Fruit fly (Drosophila melanogaster) whole organism, embryonic: ENCODE results near the gene CG6340.

Source experiments
- Ada2b ChIP-seq: fragments of 200-800 bp; sonication (Bioruptor generic); IDR thresholded peaks from 2 replicates; pipeline ENCODE4 v1.3.6; 2022; ENCODE audit warnings: missing biosample characterization, missing genetic modification characterization
- Bdp1 ChIP-seq: fragments of 200-800 bp; sonication (Bioruptor generic); optimal IDR thresholded peaks from 3 replicates; lab custom pipeline; 2016; ENCODE audit warnings: missing biosample characterization, missing genetic modification characterization
- Bgb ChIP-seq: fragments of 200-800 bp; sonication (Bioruptor generic); IDR thresholded peaks from 2 replicates; pipeline ENCODE4 v1.3.6; 2022; ENCODE audit warnings: missing biosample characterization, missing genetic modification characterization; ENCODE audit not compliant: partially characterized antibody
- CG11504 ChIP-seq: fragments of 200-800 bp; sonication (Bioruptor generic); optimal IDR thresholded peaks from 3 replicates; lab custom pipeline; 2019; ENCODE audit warnings: missing biosample characterization, mild to moderate bottlenecking, missing genetic modification characterization, moderate library complexity
- CG12391 ChIP-seq: fragments of 200-800 bp; sonication (Bioruptor generic); optimal IDR thresholded peaks from 3 replicates; lab custom pipeline; 2018; ENCODE audit warnings: missing biosample characterization, mild to moderate bottlenecking, missing genetic modification characterization, moderate library complexity
- CG13424 ChIP-seq: fragments of 200-800 bp; sonication (Bioruptor generic); optimal IDR thresholded peaks from 2 replicates; lab custom pipeline; 2019; ENCODE audit warnings: missing biosample characterization, mild to moderate bottlenecking, missing genetic modification characterization, moderate library complexity
- CG14014 ChIP-seq: fragments of 200-800 bp; sonication (Bioruptor generic); IDR thresholded peaks from 2 replicates; pipeline ENCODE4 v1.3.6; 2022; ENCODE audit warnings: missing biosample characterization, missing genetic modification characterization
- CG1529 ChIP-seq: fragments of 200-800 bp; sonication (Bioruptor generic); optimal IDR thresholded peaks from 3 replicates; lab custom pipeline; 2018; ENCODE audit warnings: missing biosample characterization, missing genetic modification characterization
- CG17328 ChIP-seq: fragments of 200-800 bp; sonication (Bioruptor generic); IDR thresholded peaks from 2 replicates; pipeline ENCODE4 v1.3.6; 2022; ENCODE audit warnings: missing biosample characterization, missing genetic modification characterization
- CG17829 ChIP-seq: fragments of 200-800 bp; optimal IDR thresholded peaks from 2 replicates; lab custom pipeline; 2019; ENCODE audit warnings: missing biosample characterization, mild to moderate bottlenecking, missing genetic modification characterization, moderate library complexity
- CG17912 ChIP-seq: fragments of 200-800 bp; sonication (Bioruptor generic); optimal IDR thresholded peaks from 2 replicates; lab custom pipeline; 2018; ENCODE audit warnings: missing biosample characterization, mild to moderate bottlenecking, missing genetic modification characterization
- CG18262 ChIP-seq: fragments of 200-800 bp; optimal IDR thresholded peaks from 3 replicates; lab custom pipeline; 2019; ENCODE audit warnings: missing biosample characterization, mild to moderate bottlenecking, missing genetic modification characterization, moderate library complexity
- CG2712 ChIP-seq: fragments of 200-800 bp; optimal IDR thresholded peaks from 3 replicates; lab custom pipeline; 2019; ENCODE audit warnings: missing biosample characterization, mild to moderate bottlenecking, missing genetic modification characterization, moderate library complexity
- CG32767 ChIP-seq: fragments of 200-800 bp; sonication (Bioruptor generic); IDR thresholded peaks from 2 replicates; pipeline ENCODE4 v1.3.6; 2022; ENCODE audit warnings: missing biosample characterization, missing genetic modification characterization
- CG34376 ChIP-seq: fragments of 200-800 bp; sonication (Bioruptor generic); optimal IDR thresholded peaks from 2 replicates; lab custom pipeline; 2018; ENCODE audit warnings: missing biosample characterization, mild to moderate bottlenecking, missing genetic modification characterization
- CG34422 ChIP-seq: fragments of 200-800 bp; sonication (Bioruptor generic); IDR thresholded peaks from 3 replicates; pipeline ENCODE4 v1.3.6; 2022; ENCODE audit warnings: missing biosample characterization, missing genetic modification characterization
- CG4360 ChIP-seq: fragments of 200-800 bp; sonication (Bioruptor generic); IDR thresholded peaks from 2 replicates; pipeline ENCODE4 v1.3.6; 2022; ENCODE audit warnings: missing biosample characterization, missing genetic modification characterization
- CG43689 ChIP-seq: fragments of 200-800 bp; sonication (Bioruptor generic); IDR thresholded peaks from 2 replicates; pipeline ENCODE4 v1.3.6; 2022; ENCODE audit warnings: missing biosample characterization, missing genetic modification characterization
- CG6272 ChIP-seq: fragments of 200-800 bp; sonication (Bioruptor generic); IDR thresholded peaks from 2 replicates; pipeline ENCODE4 v1.3.6; 2022; ENCODE audit warnings: missing biosample characterization, missing genetic modification characterization
- CG7556 ChIP-seq: fragments of 200-800 bp; sonication (Bioruptor generic); optimal IDR thresholded peaks from 2 replicates; lab custom pipeline; 2017; ENCODE audit warnings: missing biosample characterization, mild to moderate bottlenecking, missing genetic modification characterization
- CG7745 ChIP-seq: fragments of 200-800 bp; sonication (Bioruptor generic); optimal IDR thresholded peaks from 2 replicates; lab custom pipeline; 2018; ENCODE audit warnings: missing biosample characterization, mild to moderate bottlenecking, missing genetic modification characterization, moderate library complexity
- CG7987 ChIP-seq: fragments of 200-800 bp; sonication (Bioruptor generic); optimal IDR thresholded peaks from 2 replicates; lab custom pipeline; 2018; ENCODE audit warnings: missing biosample characterization, mild to moderate bottlenecking, missing genetic modification characterization, moderate library complexity
- CG8765 ChIP-seq: fragments of 200-800 bp; sonication (Bioruptor generic); IDR thresholded peaks from 2 replicates; pipeline ENCODE4 v1.3.6; 2022; ENCODE audit warnings: missing biosample characterization, missing genetic modification characterization
- Dad ChIP-seq: fragments of 200-800 bp; sonication (Bioruptor generic); optimal IDR thresholded peaks from 3 replicates; lab custom pipeline; 2016; ENCODE audit warnings: missing biosample characterization, missing genetic modification characterization
- Hr51 ChIP-seq, 2 experiments: fragments of 200-800 bp; sonication (Bioruptor generic); optimal IDR thresholded peaks; 2 replicates in 1 of 2; 3 replicates in 1 of 2; lab custom pipeline; 2016 to 2018; ENCODE audit warnings: missing biosample characterization in 2 of 2, missing genetic modification characterization in 2 of 2, mild to moderate bottlenecking in 1 of 2, moderate library complexity in 1 of 2
- Lhr ChIP-seq: fragments of 200-800 bp; sonication (Bioruptor generic); optimal IDR thresholded peaks from 3 replicates; lab custom pipeline; 2017; ENCODE audit warnings: mild to moderate bottlenecking, missing biosample characterization, missing genetic modification reagents, missing genetic modification characterization
- MESR4 ChIP-seq: fragments of 200-800 bp; sonication (Bioruptor generic); optimal IDR thresholded peaks from 2 replicates; lab custom pipeline; 2018; ENCODE audit warnings: missing biosample characterization, mild to moderate bottlenecking, missing genetic modification characterization, moderate library complexity
- NC2α ChIP-seq: fragments of 200-800 bp; sonication (Bioruptor generic); optimal IDR thresholded peaks from 2 replicates; lab custom pipeline; 2016; ENCODE audit warnings: missing biosample characterization, missing genetic modification characterization
- Rx ChIP-seq: fragments of 200-800 bp; sonication (Bioruptor generic); IDR thresholded peaks from 2 replicates; pipeline ENCODE4 v1.3.6; 2022; ENCODE audit warnings: missing biosample characterization, missing genetic modification characterization
- Stat92E ChIP-seq, 3 experiments: fragments of >200 bp in 2 of 3; fragments of 200-800 bp in 1 of 3; sonication (Bioruptor generic) in 1 of 3; optimal IDR thresholded peaks; 2 replicates each; lab custom pipeline; 2017 to 2019; ENCODE audit warnings: missing biosample characterization in 3 of 3, missing genetic modification characterization in 3 of 3, mild to moderate bottlenecking in 1 of 3, moderate library complexity in 1 of 3
- amos ChIP-seq: fragments of 200-800 bp; sonication (Bioruptor generic); IDR thresholded peaks from 2 replicates; pipeline ENCODE4 v1.3.6; 2022; ENCODE audit warnings: missing biosample characterization, missing genetic modification characterization; ENCODE audit not compliant: partially characterized antibody
- cg ChIP-seq: fragments of 200-800 bp; sonication (Bioruptor generic); optimal IDR thresholded peaks from 3 replicates; lab custom pipeline; 2019; ENCODE audit warnings: missing biosample characterization, mild to moderate bottlenecking, missing genetic modification characterization, moderate library complexity
- chinmo ChIP-seq: fragments of 200-800 bp; sonication (Bioruptor generic); IDR thresholded peaks from 4 replicates; pipeline ENCODE4 v1.3.6; 2022; ENCODE audit warnings: missing biosample characterization, missing genetic modification characterization; ENCODE audit not compliant: partially characterized antibody
- chm ChIP-seq: fragments of 200-800 bp; sonication (Bioruptor generic); IDR thresholded peaks from 2 replicates; pipeline ENCODE4 v1.3.6; 2022; ENCODE audit warnings: missing biosample characterization, missing genetic modification characterization
- fd102C ChIP-seq: fragments of 200-800 bp; sonication (Bioruptor generic); optimal IDR thresholded peaks from 2 replicates; lab custom pipeline; 2018; ENCODE audit warnings: missing biosample characterization, mild to moderate bottlenecking, missing genetic modification characterization, moderate library complexity
- gce ChIP-seq: fragments of 200-800 bp; sonication (Bioruptor generic); IDR thresholded peaks from 3 replicates; pipeline ENCODE4 v1.3.6; 2022; ENCODE audit warnings: missing biosample characterization, missing genetic modification characterization
- hkb ChIP-seq, 2 experiments: fragments of 200-800 bp in 1 of 2; fragments of >200 bp in 1 of 2; sonication (Bioruptor generic) in 1 of 2; IDR thresholded peaks in 1 of 2; optimal IDR thresholded peaks in 1 of 2; 2 replicates each; pipeline versions ENCODE4 v1.3.6 to Lab custom; 2017 to 2022; ENCODE audit warnings: missing biosample characterization in 1 of 2, missing genetic modification characterization in 1 of 2
- insv ChIP-seq, 2 experiments: fragments of 200-800 bp; sonication (Bioruptor generic); optimal IDR thresholded peaks; 3 replicates each; lab custom pipeline; 2016 to 2018; ENCODE audit warnings: missing biosample characterization in 2 of 2, missing genetic modification characterization in 2 of 2
- jigr1 ChIP-seq: fragments of 200-800 bp; sonication (Bioruptor generic); IDR thresholded peaks from 3 replicates; pipeline ENCODE4 v1.3.6; 2022; ENCODE audit warnings: missing biosample characterization, missing genetic modification characterization
- lab ChIP-seq: fragments of 200-800 bp; sonication (Bioruptor generic); optimal IDR thresholded peaks from 3 replicates; lab custom pipeline; 2017; ENCODE audit warnings: missing biosample characterization, missing genetic modification characterization, mild to moderate bottlenecking, moderate library complexity, missing genetic modification reagents
- pnt ChIP-seq: fragments of 200-800 bp; sonication (Bioruptor generic); optimal IDR thresholded peaks from 3 replicates; lab custom pipeline; 2016; ENCODE audit warnings: missing biosample characterization, missing genetic modification characterization
- pum ChIP-seq: fragments of 200-800 bp; sonication (Bioruptor generic); optimal IDR thresholded peaks from 2 replicates; lab custom pipeline; 2016; ENCODE audit warnings: missing biosample characterization, missing genetic modification characterization
- sim ChIP-seq: fragments of 200-800 bp; sonication (Bioruptor generic); IDR thresholded peaks from 2 replicates; pipeline ENCODE4 v1.3.6; 2022; ENCODE audit warnings: missing biosample characterization, missing genetic modification characterization
- sisA ChIP-seq: fragments of 200-800 bp; sonication (Bioruptor generic); IDR thresholded peaks from 2 replicates; pipeline ENCODE4 v1.3.6; 2022; ENCODE audit warnings: missing biosample characterization, missing genetic modification characterization
- sr ChIP-seq: fragments of 200-800 bp; sonication (Bioruptor generic); IDR thresholded peaks from 3 replicates; pipeline ENCODE4 v1.3.6; 2022; ENCODE audit warnings: missing biosample characterization, missing genetic modification characterization
- trem ChIP-seq: fragments of 200-800 bp; optimal IDR thresholded peaks from 3 replicates; lab custom pipeline; 2019; ENCODE audit warnings: missing biosample characterization, mild to moderate bottlenecking, missing genetic modification characterization, moderate library complexity
- vvl ChIP-seq: fragments of 200-800 bp; sonication (Bioruptor generic); IDR thresholded peaks from 2 replicates; pipeline ENCODE4 v1.3.6; 2022; ENCODE audit warnings: missing biosample characterization, missing genetic modification characterization
- zen2 ChIP-seq: fragments of 200-800 bp; sonication (Bioruptor generic); IDR thresholded peaks from 3 replicates; pipeline ENCODE4 v1.3.6; 2022; ENCODE audit warnings: missing biosample characterization, missing genetic modification characterization; ENCODE audit not compliant: partially characterized antibody
- zf30C ChIP-seq: fragments of 200-800 bp; sonication (Bioruptor generic); optimal IDR thresholded peaks from 3 replicates; lab custom pipeline; 2018; ENCODE audit warnings: missing biosample characterization, mild to moderate bottlenecking, missing genetic modification characterization

CG6340 gene

DNA sequence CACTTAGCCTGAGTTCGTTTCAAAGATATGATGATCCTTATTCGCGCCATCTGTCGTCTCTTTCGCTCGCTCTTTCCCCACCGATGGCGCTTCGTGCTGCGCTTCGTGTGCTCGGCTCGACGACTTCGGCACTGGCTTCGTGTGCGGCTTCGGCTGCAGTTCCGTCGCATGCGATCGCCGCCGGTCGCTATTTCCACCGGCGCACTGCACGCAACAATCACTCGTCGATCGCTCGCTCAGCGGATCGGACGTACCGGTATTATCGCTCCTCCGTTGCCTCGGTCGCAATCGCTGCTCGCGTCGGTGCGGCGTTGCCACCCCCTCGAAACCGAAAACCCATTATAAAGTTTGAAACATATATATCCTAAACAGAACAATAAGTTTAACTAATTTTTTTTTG is 16.6 kb downstream of the CG6340 start (continued):
- TF ChIP-seq vvl (GFP tag; lab: Robert Waterston, UW) (peak; percentile 56; the same call in 1 of the 2 replicates), NC2α (GFP tag; lab: Kevin White, UChicago) (peak; percentile 9), Ada2b (GFP tag; lab: Robert Waterston, UW) (0 out of 2 replicates have a peak, but pooled peaks have one; percentile 8), CG4360 (0 out of 2 replicates have a peak, but pooled peaks have one; percentile 28), CG7745 (tag; lab: Kevin White, UChicago) (no peak), CG17912 (GFP tag; lab: Kevin White, UChicago) (peak; percentile 26), sim (peak; percentile 40; the same call in 1 of the 2 replicates), zf30C (GFP tag; lab: Kevin White, UChicago) (peak; percentile 1), MESR4 (GFP tag; lab: Kevin White, UChicago) (peak; percentile 14), cg (GFP tag; lab: Kevin White, UChicago) (no peak), amos (GFP tag; lab: Robert Waterston, UW) (peak; percentile 36; the same call in 1 of the 2 replicates), CG6272 (no peak), Hr51 (GFP tag; optimal IDR thresholded peaks at IDR 0.05; lab: Kevin White, UChicago) (peak in 1 of 2 experiments; percentile 0), CG17829 (tag; lab: Kevin White, UChicago) (peak; percentile 57), CG13424 (tag; lab: Kevin White, UChicago) (peak; percentile 8), Rx (GFP tag; lab: Robert Waterston, UW) (no peak), CG34422 (peak; percentile 35; the same call in 1 of the 3 replicates), zen2 (GFP tag; lab: Robert Waterston, UW) (no peak), chinmo (GFP tag; lab: Robert Waterston, UW) (peak; percentile 82; the same call in 3 of the 4 replicates), trem (tag; lab: Kevin White, UChicago) (peak; percentile 11), insv (GFP tag; optimal IDR thresholded peaks at IDR 0.05; lab: Kevin White, UChicago) (peak in 1 of 2 experiments; percentile 11), CG8765 (GFP tag; lab: Robert Waterston, UW) (no peak), CG2712 (tag; lab: Kevin White, UChicago) (peak; percentile 39), jigr1 (GFP tag; lab: Robert Waterston, UW) (no peak), Bgb (GFP tag; lab: Robert Waterston, UW) (peak; percentile 22; the same call in 1 of the 2 replicates), fd102C (GFP tag; lab: Kevin White, UChicago) (peak; percentile 6), gce (GFP tag; lab: Robert Waterston, UW) (peak; percentile 46; the same call in 1 of the 3 replicates), CG17328 (peak; percentile 44), pum (GFP tag; lab: Kevin White, UChicago) (no peak), CG7556 (no peak), lab (GFP tag; lab: Kevin White, UChicago) (peak; percentile 67), CG32767 (no peak), CG12391 (tag; lab: Kevin White, UChicago) (peak; percentile 12), CG43689 (no peak), sisA (no peak), CG1529 (GFP tag; lab: Kevin White, UChicago) (no peak), sr (peak; percentile 28; the same call in 1 of the 3 replicates), CG7987 (no peak), CG11504 (tag; lab: Kevin White, UChicago) (peak; percentile 19), pnt (GFP tag; lab: Kevin White, UChicago) (no peak), CG34376 (peak; percentile 2), CG14014 (GFP tag; lab: Robert Waterston, UW) (peak; percentile 43; the same call in 1 of the 2 replicates), Lhr (GFP tag; lab: Kevin White, UChicago) (peak; percentile 1), chm (GFP tag; lab: Robert Waterston, UW) (peak; percentile 74; the same call in 1 of the 2 replicates), hkb (optimal IDR thresholded peaks at IDR 0.05; lab: Kevin White, UChicago) (no peak), hkb (GFP tag; IDR thresholded peaks at IDR 0.05; lab: Robert Waterston, UW) (peak; percentile 27; the same call in 1 of the 2 replicates), Dad (GFP tag; lab: Kevin White, UChicago) (peak; percentile 9), Bdp1 (no peak), CG18262 (peak; percentile 14), Stat92E (GFP tag; optimal IDR thresholded peaks at IDR 0.05; lab: Kevin White, UChicago) (peak in 1 of 3 experiments; percentile 32)
